Fruit fly (Drosophila melanogaster) whole organism, embryonic: ENCODE results near the gene Gr5a.

Experiments
- Atf6 ChIP-seq: fragments of 200-800 bp; sonication (Bioruptor generic); IDR thresholded peaks from 2 replicates; pipeline ENCODE4 v1.3.6; 2022; ENCODE audit warnings: missing biosample characterization, missing genetic modification characterization
- B-H2 ChIP-seq: fragments of 200-800 bp; sonication (Bioruptor generic); optimal IDR thresholded peaks from 2 replicates; lab custom pipeline; 2018; ENCODE audit warnings: missing biosample characterization, mild to moderate bottlenecking, missing genetic modification characterization
- Bgb ChIP-seq: fragments of 200-800 bp; sonication (Bioruptor generic); IDR thresholded peaks from 2 replicates; pipeline ENCODE4 v1.3.6; 2022; ENCODE audit warnings: missing biosample characterization, missing genetic modification characterization; ENCODE audit not compliant: partially characterized antibody
- CG10274 ChIP-seq: fragments of 200-800 bp; sonication (Bioruptor generic); optimal IDR thresholded peaks from 3 replicates; lab custom pipeline; 2017; ENCODE audit warnings: missing biosample characterization, mild to moderate bottlenecking, missing genetic modification characterization
- CG10565 ChIP-seq: fragments of 200-800 bp; sonication (Bioruptor generic); optimal IDR thresholded peaks from 3 replicates; lab custom pipeline; 2016; ENCODE audit warnings: missing biosample characterization, mild to moderate bottlenecking, missing genetic modification characterization
- CG10979 ChIP-seq: fragments of 200-800 bp; sonication (Bioruptor generic); optimal IDR thresholded peaks from 2 replicates; lab custom pipeline; 2018; ENCODE audit warnings: missing biosample characterization, mild to moderate bottlenecking, missing genetic modification characterization, moderate library complexity
- CG1233 ChIP-seq: fragments of 200-800 bp; sonication (Bioruptor generic); optimal IDR thresholded peaks from 4 replicates; lab custom pipeline; 2018; ENCODE audit warnings: missing biosample characterization, mild to moderate bottlenecking, missing genetic modification characterization
- CG12659 ChIP-seq: fragments of 200-800 bp; sonication (Bioruptor generic); optimal IDR thresholded peaks from 3 replicates; lab custom pipeline; 2017; ENCODE audit warnings: mild to moderate bottlenecking, missing biosample characterization, missing genetic modification reagents, missing genetic modification characterization
- CG12769 ChIP-seq: fragments of 200-800 bp; sonication (Bioruptor generic); optimal IDR thresholded peaks from 2 replicates; lab custom pipeline; 2019; ENCODE audit warnings: missing biosample characterization, mild to moderate bottlenecking, missing genetic modification characterization, moderate library complexity
- CG13287 ChIP-seq: fragments of 200-800 bp; sonication (Bioruptor generic); IDR thresholded peaks from 2 replicates; pipeline ENCODE4 v1.3.6; 2022; ENCODE audit warnings: missing biosample characterization, missing genetic modification characterization; ENCODE audit not compliant: partially characterized antibody
- CG2120 ChIP-seq: fragments of 200-800 bp; sonication (Bioruptor generic); optimal IDR thresholded peaks from 3 replicates; lab custom pipeline; 2016; ENCODE audit warnings: missing biosample characterization, missing genetic modification characterization
- CG2875 ChIP-seq: fragments of 200-800 bp; sonication (Bioruptor generic); optimal IDR thresholded peaks from 2 replicates; lab custom pipeline; 2017; ENCODE audit warnings: missing biosample characterization, mild to moderate bottlenecking, missing genetic modification characterization, missing genetic modification reagents
- CG3065 ChIP-seq: fragments of 200-800 bp; sonication (Bioruptor generic); optimal IDR thresholded peaks from 2 replicates; lab custom pipeline; 2016; ENCODE audit warnings: missing biosample characterization, missing genetic modification characterization
- CG3163 ChIP-seq: fragments of 200-800 bp; sonication (Bioruptor generic); optimal IDR thresholded peaks from 3 replicates; lab custom pipeline; 2016; ENCODE audit warnings: missing biosample characterization, missing genetic modification characterization
- CG32532 ChIP-seq: fragments of 200-800 bp; sonication (Bioruptor generic); IDR thresholded peaks from 2 replicates; pipeline ENCODE4 v1.3.6; 2022; ENCODE audit warnings: missing biosample characterization, missing genetic modification characterization
- CG3847 ChIP-seq: fragments of 200-800 bp; sonication (Bioruptor generic); IDR thresholded peaks from 2 replicates; pipeline ENCODE4 v1.3.6; 2022; ENCODE audit warnings: missing biosample characterization, missing genetic modification characterization
- CG7556 ChIP-seq: fragments of 200-800 bp; sonication (Bioruptor generic); optimal IDR thresholded peaks from 2 replicates; lab custom pipeline; 2017; ENCODE audit warnings: missing biosample characterization, mild to moderate bottlenecking, missing genetic modification characterization
- CG9932 ChIP-seq: fragments of 200-800 bp; sonication (Bioruptor generic); IDR thresholded peaks from 2 replicates; pipeline ENCODE4 v1.3.6; 2022; ENCODE audit warnings: missing biosample characterization, missing genetic modification characterization
- CHES-1-like ChIP-seq: fragments of 200-800 bp; sonication (Bioruptor generic); optimal IDR thresholded peaks from 2 replicates; lab custom pipeline; 2016; ENCODE audit warnings: missing biosample characterization, missing genetic modification characterization
- Deaf1 ChIP-seq: fragments of 200-800 bp; optimal IDR thresholded peaks from 3 replicates; lab custom pipeline; 2019; ENCODE audit warnings: missing biosample characterization, mild to moderate bottlenecking, missing genetic modification characterization, moderate library complexity
- Dek ChIP-seq: fragments of 200-800 bp; sonication (Bioruptor generic); optimal IDR thresholded peaks from 3 replicates; lab custom pipeline; 2019; ENCODE audit warnings: missing biosample characterization, mild to moderate bottlenecking, missing genetic modification characterization, moderate library complexity
- Drgx ChIP-seq: fragments of 200-800 bp; sonication (Bioruptor generic); IDR thresholded peaks from 2 replicates; pipeline ENCODE4 v1.3.6; 2022; ENCODE audit warnings: missing biosample characterization, missing genetic modification characterization
- E2f1 ChIP-seq: fragments of 200-800 bp; sonication (Bioruptor generic); IDR thresholded peaks from 2 replicates; pipeline ENCODE4 v1.3.6; 2022; ENCODE audit warnings: missing biosample characterization, missing genetic modification characterization
- E2f2 ChIP-seq: fragments of 200-800 bp; sonication (Bioruptor generic); IDR thresholded peaks from 2 replicates; pipeline ENCODE4 v1.3.6; 2022; ENCODE audit warnings: missing biosample characterization, missing genetic modification characterization
- Elba2 ChIP-seq: fragments of 200-800 bp; sonication (Bioruptor generic); optimal IDR thresholded peaks from 3 replicates; lab custom pipeline; 2016; ENCODE audit warnings: missing biosample characterization, missing genetic modification characterization
- HHEX ChIP-seq: fragments of 200-800 bp; sonication (Bioruptor generic); optimal IDR thresholded peaks from 3 replicates; lab custom pipeline; 2017; ENCODE audit warnings: missing biosample characterization, mild to moderate bottlenecking, missing genetic modification characterization, missing genetic modification reagents
- Hr3 ChIP-seq: fragments of 200-800 bp; sonication (Bioruptor generic); optimal IDR thresholded peaks from 3 replicates; lab custom pipeline; 2016; ENCODE audit warnings: missing biosample characterization, missing genetic modification characterization
- Hr51 ChIP-seq, 2 experiments: fragments of 200-800 bp; sonication (Bioruptor generic); optimal IDR thresholded peaks; 2 replicates in 1 of 2; 3 replicates in 1 of 2; lab custom pipeline; 2016 to 2018; ENCODE audit warnings: missing biosample characterization in 2 of 2, missing genetic modification characterization in 2 of 2, mild to moderate bottlenecking in 1 of 2, moderate library complexity in 1 of 2
- Lpt ChIP-seq: fragments of >200 bp; optimal IDR thresholded peaks from 2 replicates; lab custom pipeline; 2018; ENCODE audit warnings: missing biosample characterization, missing genetic modification characterization
- Med ChIP-seq: fragments of 200-800 bp; sonication (Bioruptor generic); peaks from one replicate; lab custom pipeline; 2016; ENCODE audit warnings: missing biosample characterization, missing genetic modification characterization, mild to moderate bottlenecking, inconsistent platforms, moderate library complexity
- Meics ChIP-seq: fragments of 200-800 bp; sonication (Bioruptor generic); optimal IDR thresholded peaks from 2 replicates; lab custom pipeline; 2017; ENCODE audit warnings: missing biosample characterization, mild to moderate bottlenecking, missing genetic modification characterization
- Pdp1 ChIP-seq, 2 experiments: fragments of 200-800 bp; sonication (Bioruptor generic); optimal IDR thresholded peaks; 3 replicates each; lab custom pipeline; 2016; ENCODE audit warnings: missing biosample characterization in 2 of 2, missing genetic modification characterization in 2 of 2, mild to moderate bottlenecking in 1 of 2, moderate library complexity in 1 of 2
- Ptx1 ChIP-seq: fragments of 200-800 bp; sonication (Bioruptor generic); IDR thresholded peaks from 2 replicates; pipeline ENCODE4 v1.3.6; 2022; ENCODE audit warnings: missing biosample characterization, missing genetic modification characterization
- Trl ChIP-seq, 3 experiments: fragments of >200 bp in 2 of 3; fragments of 200-800 bp in 1 of 3; sonication (Bioruptor generic) in 1 of 3; optimal IDR thresholded peaks; 2 replicates in 1 of 3; 3 replicates in 2 of 3; lab custom pipeline; 2016 to 2017; ENCODE audit warnings: missing biosample characterization in 1 of 3, missing genetic modification characterization in 1 of 3
- al ChIP-seq: fragments of 200-800 bp; sonication (Bioruptor generic); IDR thresholded peaks from 2 replicates; pipeline ENCODE4 v1.3.6; 2022; ENCODE audit warnings: missing biosample characterization, missing genetic modification characterization
- chinmo ChIP-seq: fragments of 200-800 bp; sonication (Bioruptor generic); IDR thresholded peaks from 4 replicates; pipeline ENCODE4 v1.3.6; 2022; ENCODE audit warnings: missing biosample characterization, missing genetic modification characterization; ENCODE audit not compliant: partially characterized antibody
- ci ChIP-seq: fragments of 200-800 bp; sonication (Bioruptor generic); IDR thresholded peaks from 3 replicates; pipeline ENCODE4 v1.3.6; 2022; ENCODE audit warnings: missing biosample characterization, missing genetic modification characterization
- lab ChIP-seq: fragments of 200-800 bp; sonication (Bioruptor generic); optimal IDR thresholded peaks from 3 replicates; lab custom pipeline; 2017; ENCODE audit warnings: missing biosample characterization, missing genetic modification characterization, mild to moderate bottlenecking, moderate library complexity, missing genetic modification reagents
- prd ChIP-seq, 3 experiments: fragments of >200 bp in 2 of 3; fragments of 200-800 bp in 1 of 3; sonication (Bioruptor generic) in 1 of 3; optimal IDR thresholded peaks in 2 of 3; IDR thresholded peaks in 1 of 3; 2 replicates in 2 of 3; 3 replicates in 1 of 3; pipeline versions ENCODE4 v1.3.6 to Lab custom; 2017 to 2022; ENCODE audit warnings: missing biosample characterization in 1 of 3, missing genetic modification characterization in 1 of 3
- ranshi ChIP-seq: fragments of 200-800 bp; sonication (Bioruptor generic); IDR thresholded peaks from 2 replicates; pipeline ENCODE4 v1.3.6; 2022; ENCODE audit warnings: missing biosample characterization, missing genetic modification characterization
- row ChIP-seq: fragments of 200-800 bp; sonication (Bioruptor generic); IDR thresholded peaks from 3 replicates; pipeline ENCODE4 v1.3.6; 2022; ENCODE audit warnings: missing biosample characterization, missing genetic modification characterization
- scrt ChIP-seq: fragments of 200-800 bp; sonication (Bioruptor generic); optimal IDR thresholded peaks from 2 replicates; lab custom pipeline; 2018; ENCODE audit warnings: missing biosample characterization, mild to moderate bottlenecking, missing genetic modification characterization, moderate library complexity
- sd ChIP-seq: fragments of 200-800 bp; sonication (Bioruptor generic); optimal IDR thresholded peaks from 3 replicates; lab custom pipeline; 2018; ENCODE audit warnings: missing biosample characterization, mild to moderate bottlenecking, missing genetic modification characterization, moderate library complexity
- sens ChIP-seq: fragments of 200-800 bp; sonication (Bioruptor generic); peaks from one replicate; lab custom pipeline; 2016; ENCODE audit warnings: missing biosample characterization, missing genetic modification characterization
- slbo ChIP-seq: fragments of 200-800 bp; sonication (Bioruptor generic); IDR thresholded peaks from 2 replicates; pipeline ENCODE4 v1.3.6; 2022; ENCODE audit warnings: missing biosample characterization, missing genetic modification characterization
- so ChIP-seq: fragments of 200-800 bp; sonication (Bioruptor generic); IDR thresholded peaks from 3 replicates; pipeline ENCODE4 v1.3.6; 2022; ENCODE audit warnings: missing biosample characterization, missing genetic modification characterization
- zf30C ChIP-seq: fragments of 200-800 bp; sonication (Bioruptor generic); optimal IDR thresholded peaks from 3 replicates; lab custom pipeline; 2018; ENCODE audit warnings: missing biosample characterization, mild to moderate bottlenecking, missing genetic modification characterization

Gene Gr5a

dm6 chrX:5715455-5716227 lies 35.2 kb downstream of the Gr5a start (continued):
- TF ChIP-seq CG3065 (GFP tag; lab: Kevin White, UChicago) (peak; percentile 25), row (GFP tag; lab: Robert Waterston, UW) (peak; percentile 47), ci (GFP tag; lab: Robert Waterston, UW) (peak; percentile 13; the same call in 1 of the 3 replicates), Pdp1 (GFP tag; optimal IDR thresholded peaks at IDR 0.05; lab: Kevin White, UChicago) (peak in 1 of 2 experiments; percentile 18), B-H2 (GFP tag; lab: Kevin White, UChicago) (no peak), sd (tag; lab: Kevin White, UChicago) (peak; percentile 3), Hr3 (GFP tag; lab: Kevin White, UChicago) (no peak), chinmo (GFP tag; lab: Robert Waterston, UW) (0 out of 4 replicates have a peak, but pooled peaks have one; percentile 56), prd (optimal IDR thresholded peaks at IDR 0.05; lab: Kevin White, UChicago) (no peak), prd (GFP tag; IDR thresholded peaks at IDR 0.05; lab: Robert Waterston, UW) (no peak), Atf6 (GFP tag; lab: Robert Waterston, UW) (0 out of 2 replicates have a peak, but pooled peaks have one; percentile 7), Bgb (GFP tag; lab: Robert Waterston, UW) (peak; percentile 7; the same call in 1 of the 2 replicates), CG10274 (no peak), Dek (tag; lab: Kevin White, UChicago) (no peak), E2f2 (GFP tag; lab: Robert Waterston, UW) (0 out of 2 replicates have a peak, but pooled peaks have one; percentile 22), CG7556 (no peak), CG3847 (GFP tag; lab: Robert Waterston, UW) (0 out of 2 replicates have a peak, but pooled peaks have one; percentile 7), ranshi (no peak), CHES-1-like (GFP tag; lab: Kevin White, UChicago) (no peak), CG12769 (tag; lab: Kevin White, UChicago) (peak; percentile 14), Meics (GFP tag; lab: Kevin White, UChicago) (peak; percentile 4), sens (GFP tag; lab: Kevin White, UChicago) (peak; percentile 73), al (GFP tag; lab: Robert Waterston, UW) (0 out of 2 replicates have a peak, but pooled peaks have one; percentile 12), Drgx (no peak), CG13287 (peak; percentile 42; the same call in 1 of the 2 replicates), Elba2 (no peak), slbo (peak; percentile 26; the same call in 1 of the 2 replicates), Lpt (GFP tag; lab: Kevin White, UChicago) (no peak), CG10565 (GFP tag; lab: Kevin White, UChicago) (no peak), CG2875 (GFP tag; lab: Kevin White, UChicago) (no peak), E2f1 (0 out of 2 replicates have a peak, but pooled peaks have one; percentile 14), scrt (GFP tag; lab: Kevin White, UChicago) (no peak), so (GFP tag; lab: Robert Waterston, UW) (0 out of 3 replicates have a peak, but pooled peaks have one; percentile 30), CG12659 (GFP tag; lab: Kevin White, UChicago) (no peak), HHEX (GFP tag; lab: Kevin White, UChicago) (no peak), CG32532 (no peak), Ptx1 (GFP tag; lab: Robert Waterston, UW) (0 out of 2 replicates have a peak, but pooled peaks have one; percentile 12), CG10979 (tag; lab: Kevin White, UChicago) (peak; percentile 50), CG9932 (peak; percentile 14; the same call in 1 of the 2 replicates), Trl (optimal IDR thresholded peaks at IDR 0.05; lab: Kevin White, UChicago) (peak in 1 of 2 experiments; percentile 17), Trl (GFP tag; optimal IDR thresholded peaks at IDR 0.05; lab: Kevin White, UChicago) (no peak), Med (GFP tag; lab: Kevin White, UChicago) (peak; percentile 70), zf30C (peak; percentile 43), CG2120 (GFP tag; lab: Kevin White, UChicago) (peak; percentile 34), lab (GFP tag; lab: Kevin White, UChicago) (peak; percentile 31), Hr51 (GFP tag; optimal IDR thresholded peaks at IDR 0.05; lab: Kevin White, UChicago) (peak in 1 of 2 experiments; percentile 26), Deaf1 (tag; lab: Kevin White, UChicago) (peak; percentile 3), CG3163 (no peak), CG1233 (GFP tag; lab: Kevin White, UChicago) (no peak)
